Fruit fly (Drosophila melanogaster): ENCODE measurements around the gene Tm1.
A peak's percentile ranks its signal among the peaks of the same experiment; 100 is the strongest.

The Tm1 gene

dm6 chr3R:15345198-15346017, 67.4 kb downstream of the Tm1 start:
- no peak for TF ChIP-seq Rel (GFP tag; optimal IDR thresholded peaks at IDR 0.05)
- TF ChIP-seq Rel (tag; optimal IDR thresholded peaks at IDR 0.05) = peak; percentile 67
- no peak for TF ChIP-seq br (GFP tag; optimal IDR thresholded peaks at IDR 0.05)

dm6 chr3R:15346018-15346383, 68.0 kb downstream of the Tm1 start, which contains the start of the genes Surf4 and CG31301:
Gene Surf4 (minus strand): TSS chr3R:15346176.
Gene CG31301 (plus strand): TSS chr3R:15346205.
- no peak for TF ChIP-seq Jra (GFP tag; optimal IDR thresholded peaks at IDR 0.05)
- peak; percentile 3 for TF ChIP-seq Myc (optimal IDR thresholded peaks at IDR 0.05)

DNA sequence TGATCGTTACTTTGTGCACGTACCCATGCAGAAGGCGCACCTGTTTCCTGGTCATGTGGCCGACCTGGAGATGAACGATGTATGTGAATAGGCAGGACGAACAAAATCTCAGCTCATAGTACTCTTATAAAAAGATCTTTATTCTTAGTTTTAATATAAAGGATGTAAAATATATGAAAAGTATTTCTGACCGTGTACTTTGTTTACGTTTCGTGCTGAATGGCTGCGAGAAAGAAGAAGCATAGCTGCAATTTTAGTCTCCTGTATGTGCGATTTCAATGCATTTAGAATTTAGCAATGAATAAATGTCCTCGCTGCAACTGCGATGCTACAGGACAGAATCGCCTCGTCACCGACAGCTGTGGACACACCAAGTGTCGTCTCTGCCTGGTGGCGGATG, 69.8 kb downstream of the Tm1 start, which contains the start of the genes CG42726 and CG42727:
Gene CG42726, plus strand, starts transcription at position 227 of the 400 bp plus-strand sequence.
Gene CG42727, plus strand, starts transcription at position 227 of the 400 bp plus-strand sequence.
- TF ChIP-seq OdsH (GFP tag; optimal IDR thresholded peaks at IDR 0.05) (peak; percentile 18), ey (GFP tag; optimal IDR thresholded peaks at IDR 0.05) (peak; percentile 27), fru (GFP tag; optimal IDR thresholded peaks at IDR 0.05) (no peak), foxo (GFP tag; optimal IDR thresholded peaks at IDR 0.05) (peak in 1 of 2 experiments; percentile 60), dl (GFP tag; optimal IDR thresholded peaks at IDR 0.05; ENCODE audit: insufficient read depth in 1 of 2, partially characterized antibody in 2 of 2) (no peak), HLH106 (tag; optimal IDR thresholded peaks at IDR 0.05) (peak; percentile 45), woc (GFP tag; optimal IDR thresholded peaks at IDR 0.05) (peak; percentile 17), brk (GFP tag; optimal IDR thresholded peaks at IDR 0.05) (no peak), br (GFP tag; optimal IDR thresholded peaks at IDR 0.05) (peak; percentile 45), sv (GFP tag; optimal IDR thresholded peaks at IDR 0.05) (peak; percentile 14), Hr83 (GFP tag; optimal IDR thresholded peaks at IDR 0.05; ENCODE audit: poor library complexity, severe bottlenecking) (no peak), CG32264 (GFP tag; optimal IDR thresholded peaks at IDR 0.05) (no peak), lola (GFP tag; optimal IDR thresholded peaks at IDR 0.05) (no peak), rgr (GFP tag; optimal IDR thresholded peaks at IDR 0.05) (peak; percentile 56), sage (GFP tag; optimal IDR thresholded peaks at IDR 0.05) (no peak), Sp1 (GFP tag; optimal IDR thresholded peaks at IDR 0.05) (peak; percentile 28), h (GFP tag; optimal IDR thresholded peaks at IDR 0.05) (peak; percentile 43), CG9705 (GFP tag; optimal IDR thresholded peaks at IDR 0.05) (peak; percentile 16), Hr78 (GFP tag; optimal IDR thresholded peaks at IDR 0.05) (no peak)

dm6 chr3R:15350993-15351426, 73.0 kb downstream of the Tm1 start, which contains the start of the genes Trs33 and Tmtc4:
Gene Trs33 (minus strand): TSS chr3R:15350995.
Gene Tmtc4 (plus strand): TSS chr3R:15351225.
- no peak for TF ChIP-seq pan (optimal IDR thresholded peaks at IDR 0.05)
- TF ChIP-seq psq (GFP tag; optimal IDR thresholded peaks at IDR 0.05) = peak; percentile 51
- no peak for TF ChIP-seq Abd-B (GFP tag; optimal IDR thresholded peaks at IDR 0.05)
- peak; percentile 67 for TF ChIP-seq HLH106 (tag; optimal IDR thresholded peaks at IDR 0.05)
- TF ChIP-seq Sp1 (GFP tag; optimal IDR thresholded peaks at IDR 0.05) = peak; percentile 29
- TF ChIP-seq Myc (optimal IDR thresholded peaks at IDR 0.05) = peak; percentile 87
- peak; percentile 11 for TF ChIP-seq OdsH (GFP tag; optimal IDR thresholded peaks at IDR 0.05)
- peak; percentile 71 for TF ChIP-seq woc (GFP tag; optimal IDR thresholded peaks at IDR 0.05)
- TF ChIP-seq jim (GFP tag; optimal IDR thresholded peaks at IDR 0.05) = no peak
- peak; percentile 23 for TF ChIP-seq Hr83 (GFP tag; optimal IDR thresholded peaks at IDR 0.05; ENCODE audit: poor library complexity, severe bottlenecking)
- TF ChIP-seq rgr (GFP tag; optimal IDR thresholded peaks at IDR 0.05) = peak; percentile 70
- no peak for TF ChIP-seq Rel (GFP tag; optimal IDR thresholded peaks at IDR 0.05)
- peak; percentile 51 for TF ChIP-seq Rel (tag; optimal IDR thresholded peaks at IDR 0.05)
- TF ChIP-seq h (GFP tag; optimal IDR thresholded peaks at IDR 0.05) = peak; percentile 49
- TF ChIP-seq foxo (GFP tag; optimal IDR thresholded peaks at IDR 0.05) = peak in 1 of 2 experiments; percentile 66
- no peak for TF ChIP-seq GATAd (GFP tag; optimal IDR thresholded peaks at IDR 0.05)
- no peak for TF ChIP-seq brk (GFP tag; optimal IDR thresholded peaks at IDR 0.05)
- no peak for TF ChIP-seq Mio (GFP tag; optimal IDR thresholded peaks at IDR 0.05)
- TF ChIP-seq CG9705 (GFP tag; optimal IDR thresholded peaks at IDR 0.05) = peak; percentile 56

DNA sequence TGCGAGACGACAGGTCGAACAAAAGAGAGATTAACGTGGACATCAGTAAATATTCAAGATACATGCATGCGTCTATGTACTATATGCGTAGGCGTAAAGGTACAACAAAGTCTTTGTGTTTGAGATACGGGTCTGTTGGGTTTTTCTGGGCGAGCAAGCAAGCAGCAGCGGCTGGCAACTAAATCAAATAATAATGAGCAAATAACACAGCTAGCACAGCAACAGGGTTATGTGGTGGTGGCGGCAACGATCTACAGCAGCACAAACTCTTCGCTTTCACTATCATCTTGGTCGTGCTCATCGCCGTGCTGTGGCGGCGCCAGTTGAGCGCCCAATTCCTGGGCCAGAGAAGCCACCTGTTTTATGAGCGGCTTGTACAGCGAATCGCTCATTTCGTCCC, 76.0 kb downstream of the Tm1 start:
- TF ChIP-seq brk (GFP tag; optimal IDR thresholded peaks at IDR 0.05) (no peak), pan (optimal IDR thresholded peaks at IDR 0.05) (no peak), Hnf4 (GFP tag; optimal IDR thresholded peaks at IDR 0.05) (no peak), N (GFP tag; optimal IDR thresholded peaks at IDR 0.05) (no peak), sv (GFP tag; optimal IDR thresholded peaks at IDR 0.05) (no peak)

All from whole organism, wandering third instar larva.